Worm (Caenorhabditis elegans) whole organism, early embryonic: Measurements from ENCODE around the gene fip-2.
"Not testable (repeated sequence)": the region's sequence is repeated elsewhere in the genome, so short reads cannot be mapped to it uniquely, and the experiment has no call there.

ENCODE experiments used
- ama-1 ChIP-seq: fragments of 150-350 bp; optimal IDR thresholded peaks from 2 replicates; lab custom pipeline; 2014
- ceh-13 ChIP-seq: fragments of 200-800 bp; sonication (Bioruptor generic); optimal IDR thresholded peaks from 2 replicates; lab custom pipeline; 2018; ENCODE audit warnings: mild to moderate bottlenecking, missing genetic modification characterization, missing compliant biosample characterization
- flt-1 ChIP-seq: fragments of 200-800 bp; sonication (Bioruptor generic); IDR thresholded peaks from 2 replicates; pipeline ENCODE4 v1.3.6; 2022; ENCODE audit warnings: missing genetic modification characterization, missing compliant biosample characterization
- hmg-4 ChIP-seq: fragments of 200-800 bp; sonication (Bioruptor generic); optimal IDR thresholded peaks from 2 replicates; lab custom pipeline; 2018; ENCODE audit warnings: mild to moderate bottlenecking, missing genetic modification characterization, missing compliant biosample characterization
- hnd-1 ChIP-seq: sonication (generic microtip); optimal IDR thresholded peaks from 2 replicates; lab custom pipeline; 2016; ENCODE audit warnings: missing genetic modification characterization, missing compliant biosample characterization
- pes-1 ChIP-seq: fragments of 200-800 bp; sonication (Bioruptor generic); IDR thresholded peaks from 2 replicates; pipeline ENCODE4 v1.3.6; 2022; ENCODE audit warnings: missing genetic modification reagents, missing genetic modification characterization, missing compliant biosample characterization
- sea-1 ChIP-seq: fragments of 200-800 bp; sonication (Bioruptor generic); conservative IDR thresholded peaks from 2 replicates; pipeline ENCODE4 v1.3.6; 2022; ENCODE audit warnings: missing genetic modification characterization, missing compliant biosample characterization
- tbx-37 ChIP-seq: fragments of 200-800 bp; sonication (Bioruptor generic); conservative IDR thresholded peaks from 2 replicates; pipeline ENCODE4 v1.3.6; 2022; ENCODE audit warnings: missing genetic modification reagents, missing genetic modification characterization, missing compliant biosample characterization

ce11 chrV:9086650-9087049 is 18.9 kb downstream of the fip-2 start:
- TF ChIP-seq ama-1 (lab: Kevin White, UChicago); hmg-4 (GFP tag; lab: Kevin White, UChicago); flt-1 (GFP tag; lab: Robert Waterston, UW); tbx-37 (GFP tag; lab: Robert Waterston, UW); ceh-13 (GFP tag; lab: Kevin White, UChicago); hnd-1: not testable (repeated sequence)
- TF ChIP-seq pes-1 (GFP tag; lab: Robert Waterston, UW): 0 out of 2 replicates have a peak, but pooled peaks have one; percentile 47
- TF ChIP-seq sea-1 (GFP tag; lab: Robert Waterston, UW): 0 out of 2 replicates have a peak, but pooled peaks have one; percentile 60
